Worm (Caenorhabditis elegans) whole organism, L1 larva: Measurements from ENCODE around the gene M04G7.5.

ENCODE experiments used
- F16B12.6 ChIP-seq: fragments of 150-350 bp; optimal IDR thresholded peaks from 2 replicates; lab custom pipeline; 2014; ENCODE audit warnings: missing biosample characterization, missing genetic modification characterization
- ces-1 ChIP-seq: fragments of 150-350 bp; optimal IDR thresholded peaks from 2 replicates; lab custom pipeline; 2014; ENCODE audit warnings: missing biosample characterization, missing genetic modification reagents, missing genetic modification characterization
- lin-13 ChIP-seq: fragments of 150-350 bp; optimal IDR thresholded peaks from 2 replicates; lab custom pipeline; 2014; ENCODE audit warnings: missing biosample characterization, missing genetic modification reagents, missing genetic modification characterization
- mab-9 ChIP-seq: fragments of 200-800 bp; sonication (Bioruptor generic); IDR thresholded peaks from 2 replicates; pipeline ENCODE4 v1.3.6; 2022; ENCODE audit warnings: missing genetic modification reagents, missing genetic modification characterization, missing compliant biosample characterization
- mdl-1 ChIP-seq, 2 experiments: fragments of 150-350 bp; optimal IDR thresholded peaks; 2 replicates each; lab custom pipeline; 2014 to 2017; ENCODE audit warnings: missing biosample characterization in 2 of 2, missing genetic modification characterization in 2 of 2, inconsistent platforms in 1 of 2
- nhr-11 ChIP-seq: fragments of 150-350 bp; optimal IDR thresholded peaks from 2 replicates; lab custom pipeline; 2014; ENCODE audit warnings: missing biosample characterization, missing genetic modification characterization
- tbx-2 ChIP-seq: sonication (generic microtip); optimal IDR thresholded peaks from 2 replicates; lab custom pipeline; 2016; ENCODE audit warnings: missing genetic modification characterization, missing compliant biosample characterization
- xbp-1 ChIP-seq: sonication (generic microtip); optimal IDR thresholded peaks from 2 replicates; lab custom pipeline; 2016; ENCODE audit warnings: missing genetic modification characterization, missing compliant biosample characterization

ce11 chrIV:408892-409291 is 46.0 kb upstream of the M04G7.5 start:
- no peak for TF ChIP-seq xbp-1
- no peak for TF ChIP-seq mdl-1 (tag; optimal IDR thresholded peaks at IDR 0.05; lab: Kevin White, UChicago)
- TF ChIP-seq ces-1 (GFP tag; lab: Kevin White, UChicago) = no peak
- no peak for TF ChIP-seq F16B12.6 (tag; lab: Kevin White, UChicago)
- no peak for TF ChIP-seq nhr-11 (tag; lab: Kevin White, UChicago)
- no peak for TF ChIP-seq lin-13 (GFP tag; lab: Kevin White, UChicago)
- no peak for TF ChIP-seq tbx-2
- no peak for TF ChIP-seq mab-9 (GFP tag; lab: Robert Waterston, UW)
